Fruit fly (Drosophila melanogaster) whole organism, embryonic: ENCODE results near the gene PPP4R2r.
A peak's percentile ranks its signal among the peaks of the same experiment; 100 is the strongest.

ENCODE experiments used
- Abd-B ChIP-seq: fragments of 200-800 bp; sonication (Bioruptor generic); optimal IDR thresholded peaks from 2 replicates; lab custom pipeline; 2018; ENCODE audit warnings: missing biosample characterization, mild to moderate bottlenecking, missing genetic modification characterization, moderate library complexity
- BtbVII ChIP-seq: fragments of 200-800 bp; sonication (Bioruptor generic); optimal IDR thresholded peaks from 3 replicates; lab custom pipeline; 2017; ENCODE audit warnings: missing biosample characterization, mild to moderate bottlenecking, missing genetic modification characterization
- CG10209 ChIP-seq: fragments of 200-800 bp; sonication (Bioruptor generic); optimal IDR thresholded peaks from 3 replicates; lab custom pipeline; 2017; ENCODE audit warnings: missing biosample characterization, mild to moderate bottlenecking, missing genetic modification characterization, missing genetic modification reagents
- CG16815 ChIP-seq: fragments of 200-800 bp; sonication (Bioruptor generic); optimal IDR thresholded peaks from 3 replicates; lab custom pipeline; 2017; ENCODE audit warnings: missing biosample characterization, mild to moderate bottlenecking, missing genetic modification characterization
- CG18599 ChIP-seq: fragments of 200-800 bp; sonication (Bioruptor generic); optimal IDR thresholded peaks from 3 replicates; lab custom pipeline; 2017; ENCODE audit warnings: missing biosample characterization, missing genetic modification characterization, mild to moderate bottlenecking, moderate library complexity, missing genetic modification reagents
- CG2120 ChIP-seq: fragments of 200-800 bp; sonication (Bioruptor generic); optimal IDR thresholded peaks from 3 replicates; lab custom pipeline; 2016; ENCODE audit warnings: missing biosample characterization, missing genetic modification characterization
- CG3281 ChIP-seq: fragments of 200-800 bp; sonication (Bioruptor generic); optimal IDR thresholded peaks from 3 replicates; lab custom pipeline; 2017; ENCODE audit warnings: missing biosample characterization, mild to moderate bottlenecking, missing genetic modification characterization
- CG3726 ChIP-seq: fragments of 200-800 bp; sonication (Bioruptor generic); IDR thresholded peaks from 3 replicates; pipeline ENCODE4, ENCODE4 v1.3.6; 2022; ENCODE audit warnings: missing biosample characterization, missing genetic modification characterization
- CG3847 ChIP-seq: fragments of 200-800 bp; sonication (Bioruptor generic); IDR thresholded peaks from 2 replicates; pipeline ENCODE4 v1.3.6; 2022; ENCODE audit warnings: missing biosample characterization, missing genetic modification characterization
- CG4404 ChIP-seq: fragments of 200-800 bp; sonication (Bioruptor generic); IDR thresholded peaks from 2 replicates; pipeline ENCODE4 v1.3.6; 2022; ENCODE audit warnings: missing biosample characterization, missing genetic modification characterization
- CG6765 ChIP-seq: fragments of 200-800 bp; sonication (Bioruptor generic); optimal IDR thresholded peaks from 3 replicates; lab custom pipeline; 2017; ENCODE audit warnings: missing biosample characterization, mild to moderate bottlenecking, missing genetic modification characterization
- CG8944 ChIP-seq: fragments of 200-800 bp; sonication (Bioruptor generic); optimal IDR thresholded peaks from 3 replicates; lab custom pipeline; 2016; ENCODE audit warnings: missing biosample characterization, missing genetic modification characterization
- Camta ChIP-seq: fragments of 200-800 bp; sonication (Bioruptor generic); optimal IDR thresholded peaks from 2 replicates; lab custom pipeline; 2016; ENCODE audit warnings: missing biosample characterization, missing genetic modification characterization
- D19B ChIP-seq: fragments of 200-800 bp; sonication (Bioruptor generic); optimal IDR thresholded peaks from 2 replicates; lab custom pipeline; 2017; ENCODE audit warnings: missing biosample characterization, mild to moderate bottlenecking, missing genetic modification characterization
- Ets65A ChIP-seq: fragments of 200-800 bp; sonication (Bioruptor generic); peaks from one replicate; lab custom pipeline; 2016; ENCODE audit warnings: missing biosample characterization, missing genetic modification characterization
- Ets97D ChIP-seq: fragments of 200-800 bp; sonication (Bioruptor generic); optimal IDR thresholded peaks from 3 replicates; lab custom pipeline; 2016; ENCODE audit warnings: missing biosample characterization, missing genetic modification characterization
- Gug ChIP-seq: fragments of 200-800 bp; sonication (Bioruptor generic); IDR thresholded peaks from 4 replicates; pipeline ENCODE4 v1.3.6; 2022; ENCODE audit warnings: missing biosample characterization, missing genetic modification characterization
- HLH54F ChIP-seq: fragments of 200-800 bp; sonication (Bioruptor generic); optimal IDR thresholded peaks from 3 replicates; lab custom pipeline; 2016; ENCODE audit warnings: missing biosample characterization, missing genetic modification characterization
- Hr51 ChIP-seq, 2 experiments: fragments of 200-800 bp; sonication (Bioruptor generic); optimal IDR thresholded peaks; 2 replicates in 1 of 2; 3 replicates in 1 of 2; lab custom pipeline; 2016 to 2018; ENCODE audit warnings: missing biosample characterization in 2 of 2, missing genetic modification characterization in 2 of 2, mild to moderate bottlenecking in 1 of 2, moderate library complexity in 1 of 2
- Med ChIP-seq: fragments of 200-800 bp; sonication (Bioruptor generic); peaks from one replicate; lab custom pipeline; 2016; ENCODE audit warnings: missing biosample characterization, missing genetic modification characterization, mild to moderate bottlenecking, inconsistent platforms, moderate library complexity
- Myb ChIP-seq: fragments of 200-800 bp; sonication (Bioruptor generic); optimal IDR thresholded peaks from 2 replicates; lab custom pipeline; 2016; ENCODE audit warnings: missing biosample characterization, missing genetic modification characterization
- Pdp1 ChIP-seq, 2 experiments: fragments of 200-800 bp; sonication (Bioruptor generic); optimal IDR thresholded peaks; 3 replicates each; lab custom pipeline; 2016; ENCODE audit warnings: missing biosample characterization in 2 of 2, missing genetic modification characterization in 2 of 2, mild to moderate bottlenecking in 1 of 2, moderate library complexity in 1 of 2
- Side ChIP-seq: fragments of 200-800 bp; sonication (Bioruptor generic); optimal IDR thresholded peaks from 2 replicates; lab custom pipeline; 2016; ENCODE audit warnings: missing biosample characterization, missing genetic modification characterization
- Sin3A ChIP-seq: fragments of >200 bp; optimal IDR thresholded peaks from 2 replicates; lab custom pipeline; 2018
- Usf ChIP-seq: fragments of 200-800 bp; sonication (Bioruptor generic); optimal IDR thresholded peaks from 2 replicates; lab custom pipeline; 2017; ENCODE audit warnings: missing genotype, missing biosample characterization, missing genetic modification characterization
- ac ChIP-seq: fragments of 200-800 bp; sonication (Bioruptor generic); optimal IDR thresholded peaks from 3 replicates; lab custom pipeline; 2017; ENCODE audit warnings: missing biosample characterization, mild to moderate bottlenecking, missing genetic modification characterization
- az2 ChIP-seq: fragments of 200-800 bp; sonication (Bioruptor generic); optimal IDR thresholded peaks from 3 replicates; lab custom pipeline; 2016; ENCODE audit warnings: missing biosample characterization, missing genetic modification characterization
- caup ChIP-seq: fragments of 200-800 bp; sonication (Bioruptor generic); optimal IDR thresholded peaks from 3 replicates; lab custom pipeline; 2017; ENCODE audit warnings: missing biosample characterization, mild to moderate bottlenecking, missing genetic modification characterization, moderate library complexity; ENCODE audit not compliant: severe bottlenecking
- corto ChIP-seq: fragments of 200-800 bp; sonication (Bioruptor generic); optimal IDR thresholded peaks from 2 replicates; lab custom pipeline; 2016; ENCODE audit warnings: missing biosample characterization, mild to moderate bottlenecking, missing genetic modification characterization, moderate library complexity
- crp ChIP-seq, 2 experiments: fragments of 200-800 bp; sonication (Bioruptor generic); optimal IDR thresholded peaks; 2 replicates in 1 of 2; 3 replicates in 1 of 2; lab custom pipeline; 2017; ENCODE audit warnings: missing biosample characterization in 2 of 2, missing genetic modification characterization in 2 of 2, mild to moderate bottlenecking in 1 of 2, moderate library complexity in 1 of 2
- disco-r ChIP-seq: fragments of 200-800 bp; sonication (Bioruptor generic); optimal IDR thresholded peaks from 2 replicates; lab custom pipeline; 2016; ENCODE audit warnings: missing biosample characterization, missing genetic modification characterization
- dysf ChIP-seq: fragments of 200-800 bp; sonication (Bioruptor generic); IDR thresholded peaks from 3 replicates; pipeline ENCODE4 v1.3.6; 2022; ENCODE audit warnings: missing biosample characterization, missing genetic modification characterization
- fu2 ChIP-seq: fragments of 200-800 bp; sonication (Bioruptor generic); optimal IDR thresholded peaks from 2 replicates; lab custom pipeline; 2016; ENCODE audit warnings: missing biosample characterization, missing genetic modification characterization
- grau ChIP-seq: fragments of 200-800 bp; optimal IDR thresholded peaks from 3 replicates; lab custom pipeline; 2019; ENCODE audit warnings: missing biosample characterization, mild to moderate bottlenecking, missing genetic modification characterization, moderate library complexity
- gro ChIP-seq: fragments of 200-800 bp; sonication (Bioruptor generic); optimal IDR thresholded peaks from 2 replicates; lab custom pipeline; 2016; ENCODE audit warnings: missing biosample characterization, missing genetic modification characterization
- her ChIP-seq: fragments of 200-800 bp; sonication (Bioruptor generic); optimal IDR thresholded peaks from 2 replicates; lab custom pipeline; 2016; ENCODE audit warnings: missing biosample characterization, missing genetic modification characterization
- inv ChIP-seq: fragments of 200-800 bp; sonication (Bioruptor generic); IDR thresholded peaks from 2 replicates; pipeline ENCODE4 v1.3.6; 2022; ENCODE audit warnings: missing biosample characterization, missing genetic modification characterization; ENCODE audit not compliant: partially characterized antibody
- jumu ChIP-seq: fragments of 200-800 bp; sonication (Bioruptor generic); optimal IDR thresholded peaks from 3 replicates; lab custom pipeline; 2016; ENCODE audit warnings: missing biosample characterization, missing genetic modification characterization
- maf-S ChIP-seq: fragments of 200-800 bp; sonication (Bioruptor generic); optimal IDR thresholded peaks from 2 replicates; lab custom pipeline; 2016; ENCODE audit warnings: missing biosample characterization, missing genetic modification characterization
- mirr ChIP-seq: fragments of 200-800 bp; sonication (Bioruptor generic); optimal IDR thresholded peaks from 3 replicates; lab custom pipeline; 2018; ENCODE audit warnings: missing biosample characterization, mild to moderate bottlenecking, missing genetic modification characterization
- otp ChIP-seq: fragments of 200-800 bp; sonication (Bioruptor generic); IDR thresholded peaks from 3 replicates; pipeline ENCODE4, ENCODE4 v1.3.6; 2022; ENCODE audit warnings: missing biosample characterization, missing genetic modification characterization
- repo ChIP-seq: fragments of 200-800 bp; sonication (Bioruptor generic); optimal IDR thresholded peaks from 2 replicates; lab custom pipeline; 2016; ENCODE audit warnings: missing biosample characterization, missing genetic modification characterization
- salm ChIP-seq: fragments of 200-800 bp; sonication (Bioruptor generic); optimal IDR thresholded peaks from 2 replicates; lab custom pipeline; 2018; ENCODE audit warnings: missing biosample characterization, mild to moderate bottlenecking, missing genetic modification characterization
- schlank ChIP-seq: fragments of 200-800 bp; sonication (Bioruptor generic); optimal IDR thresholded peaks from 2 replicates; lab custom pipeline; 2018; ENCODE audit warnings: missing biosample characterization, mild to moderate bottlenecking, missing genetic modification characterization
- scrt ChIP-seq: fragments of 200-800 bp; sonication (Bioruptor generic); optimal IDR thresholded peaks from 2 replicates; lab custom pipeline; 2018; ENCODE audit warnings: missing biosample characterization, mild to moderate bottlenecking, missing genetic modification characterization, moderate library complexity
- sd ChIP-seq: fragments of 200-800 bp; sonication (Bioruptor generic); optimal IDR thresholded peaks from 3 replicates; lab custom pipeline; 2018; ENCODE audit warnings: missing biosample characterization, mild to moderate bottlenecking, missing genetic modification characterization, moderate library complexity
- slbo ChIP-seq: fragments of 200-800 bp; sonication (Bioruptor generic); IDR thresholded peaks from 2 replicates; pipeline ENCODE4 v1.3.6; 2022; ENCODE audit warnings: missing biosample characterization, missing genetic modification characterization
- vfl ChIP-seq: fragments of 200-800 bp; sonication (Bioruptor generic); optimal IDR thresholded peaks from 2 replicates; lab custom pipeline; 2016; ENCODE audit warnings: missing biosample characterization, missing genetic modification characterization
- wdn ChIP-seq: fragments of 200-800 bp; sonication (Bioruptor generic); IDR thresholded peaks from 2 replicates; pipeline ENCODE4 v1.3.6; 2022; ENCODE audit warnings: missing biosample characterization, missing genetic modification characterization
- zf30C ChIP-seq: fragments of 200-800 bp; sonication (Bioruptor generic); optimal IDR thresholded peaks from 3 replicates; lab custom pipeline; 2018; ENCODE audit warnings: missing biosample characterization, mild to moderate bottlenecking, missing genetic modification characterization

Gene PPP4R2r

DNA sequence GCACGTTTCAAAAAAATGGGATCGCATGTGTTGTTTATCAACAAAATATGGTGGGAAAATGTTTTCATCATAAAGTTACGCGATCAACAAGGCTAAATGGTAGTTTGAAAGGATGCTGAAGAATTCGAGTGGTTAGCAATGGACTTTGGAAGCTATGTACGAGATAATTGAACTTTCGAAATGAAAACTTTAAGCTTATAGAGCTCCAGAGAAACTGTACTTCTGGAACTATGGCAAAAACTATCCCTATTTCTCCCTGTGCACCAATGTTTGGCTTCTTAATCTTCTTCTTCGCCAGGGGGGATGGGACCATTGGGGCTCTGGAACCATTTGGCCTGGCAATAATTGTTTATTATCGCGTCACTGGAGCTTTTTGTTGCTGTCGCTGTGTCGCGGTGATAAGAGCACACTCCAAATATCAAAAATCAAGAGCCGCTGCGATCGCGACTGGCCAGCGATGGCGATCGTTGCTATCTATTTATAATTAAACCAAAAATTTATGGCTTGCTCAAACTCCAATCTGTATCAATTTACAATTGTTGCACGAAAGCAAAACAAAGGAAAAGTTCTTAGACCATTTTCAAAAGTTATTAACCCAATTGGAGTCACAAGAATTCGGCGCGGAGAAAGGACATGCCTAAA is 9.4 kb downstream of the PPP4R2r start (continued):
- TF ChIP-seq ac (GFP tag; lab: Kevin White, UChicago) (no peak), Abd-B (GFP tag; lab: Kevin White, UChicago) (no peak), caup (GFP tag; lab: Kevin White, UChicago) (peak; percentile 39), CG6765 (GFP tag; lab: Kevin White, UChicago) (peak; percentile 13), crp (GFP tag; optimal IDR thresholded peaks at IDR 0.05; lab: Kevin White, UChicago) (no peak), CG3726 (GFP tag; lab: Robert Waterston, UW) (no peak), CG16815 (GFP tag; lab: Kevin White, UChicago) (no peak), dysf (GFP tag; lab: Robert Waterston, UW) (peak; percentile 73; the same call in 2 of the 3 replicates), inv (GFP tag; lab: Robert Waterston, UW) (no peak), schlank (tag; lab: Kevin White, UChicago) (peak; percentile 9), slbo (GFP tag; lab: Robert Waterston, UW) (peak; percentile 49; the same call in 1 of the 2 replicates), Gug (GFP tag; lab: Robert Waterston, UW) (peak; percentile 21; the same call in 1 of the 4 replicates), Camta (GFP tag; lab: Kevin White, UChicago) (no peak), Ets97D (GFP tag; lab: Kevin White, UChicago) (no peak), HLH54F (GFP tag; lab: Kevin White, UChicago) (peak; percentile 33), CG3281 (GFP tag; lab: Kevin White, UChicago) (peak; percentile 65), maf-S (GFP tag; lab: Kevin White, UChicago) (peak; percentile 17), jumu (GFP tag; lab: Kevin White, UChicago) (peak; percentile 3), Myb (GFP tag; lab: Kevin White, UChicago) (peak; percentile 36), disco-r (peak; percentile 11), CG8944 (GFP tag; lab: Kevin White, UChicago) (peak; percentile 27), wdn (GFP tag; lab: Robert Waterston, UW) (peak; percentile 45; the same call in 1 of the 2 replicates), az2 (GFP tag; lab: Kevin White, UChicago) (no peak), Med (GFP tag; lab: Kevin White, UChicago) (peak; percentile 82), BtbVII (GFP tag; lab: Kevin White, UChicago) (peak; percentile 74), Sin3A (lab: Kevin White, UChicago) (no peak), CG10209 (GFP tag; lab: Kevin White, UChicago) (peak; percentile 54), grau (peak; percentile 67), D19B (GFP tag; lab: Kevin White, UChicago) (peak; percentile 41), sd (tag; lab: Kevin White, UChicago) (peak; percentile 36), Pdp1 (GFP tag; optimal IDR thresholded peaks at IDR 0.05; lab: Kevin White, UChicago) (peak; percentile 13 to 55), Ets65A (GFP tag; lab: Kevin White, UChicago) (peak; percentile 94), her (GFP tag; lab: Kevin White, UChicago) (peak; percentile 8), CG3847 (peak; percentile 44), corto (GFP tag; lab: Kevin White, UChicago) (no peak), CG2120 (GFP tag; lab: Kevin White, UChicago) (peak; percentile 84), CG4404 (GFP tag; lab: Robert Waterston, UW) (no peak), gro (GFP tag; lab: Kevin White, UChicago) (peak; percentile 38), Usf (GFP tag; lab: Kevin White, UChicago) (peak; percentile 28), Hr51 (GFP tag; optimal IDR thresholded peaks at IDR 0.05; lab: Kevin White, UChicago) (peak in 1 of 2 experiments; percentile 55), fu2 (GFP tag; lab: Kevin White, UChicago) (peak; percentile 13), Side (no peak), zf30C (peak; percentile 2), CG18599 (GFP tag; lab: Kevin White, UChicago) (peak; percentile 84), mirr (peak; percentile 40), repo (no peak), otp (GFP tag; lab: Robert Waterston, UW) (no peak), vfl (GFP tag; lab: Kevin White, UChicago) (peak; percentile 23), salm (no peak), scrt (GFP tag; lab: Kevin White, UChicago) (peak; percentile 19)
